Worm (Caenorhabditis elegans): ENCODE data around the gene R11G10.4.

The R11G10.4 gene

ce11 chrV:13473467-13473866 lies 33.0 kb upstream of the R11G10.4 start, which contains the start of gene T10G3.1:
TSS of gene T10G3.1 (minus strand) at chrV:13473679.
- TF ChIP-seq dmd-4 (tag; optimal IDR thresholded peaks at IDR 0.05) (no peak), nhr-129 (tag; optimal IDR thresholded peaks at IDR 0.05) (peak; percentile 62), lsy-2 (tag; optimal IDR thresholded peaks at IDR 0.05) (peak in 1 of 2 experiments; percentile 27), nhr-23 (tag; optimal IDR thresholded peaks at IDR 0.05) (no peak), mab-5 (tag; optimal IDR thresholded peaks at IDR 0.05) (peak; percentile 8)

ce11 chrV:13476350-13476749 lies 30.1 kb upstream of the R11G10.4 start, which contains the start of gene T10G3.8:
TSS of gene T10G3.8 (minus strand) at chrV:13476450.
- TF ChIP-seq gmeb-1 (tag; optimal IDR thresholded peaks at IDR 0.05) (no peak), C34F6.9 (tag; optimal IDR thresholded peaks at IDR 0.05) (no peak), unc-62 (GFP tag; optimal IDR thresholded peaks at IDR 0.05) (no peak), R02D3.7 (tag; optimal IDR thresholded peaks at IDR 0.05) (no peak), sma-9 (GFP tag; optimal IDR thresholded peaks at IDR 0.05) (no peak), sma-9 (tag; optimal IDR thresholded peaks at IDR 0.05) (no peak), dmd-4 (tag; optimal IDR thresholded peaks at IDR 0.05) (no peak), peb-1 (tag; optimal IDR thresholded peaks at IDR 0.05) (no peak), unc-39 (tag; optimal IDR thresholded peaks at IDR 0.05) (no peak), nhr-77 (tag; optimal IDR thresholded peaks at IDR 0.05) (no peak)

- TF ChIP-seq ceh-82 (tag; optimal IDR thresholded peaks at IDR 0.05) (no peak), lin-39 (tag; optimal IDR thresholded peaks at IDR 0.05) (no peak), Y55F3AM.14 (GFP tag; optimal IDR thresholded peaks at IDR 0.05) (no peak), lsy-2 (tag; optimal IDR thresholded peaks at IDR 0.05) (no peak), ZK546.5 (tag; optimal IDR thresholded peaks at IDR 0.05) (no peak), nhr-11 (tag; optimal IDR thresholded peaks at IDR 0.05) (no peak), dmd-4 (tag; optimal IDR thresholded peaks at IDR 0.05) (no peak), ama-1 (optimal IDR thresholded peaks at IDR 0.05) (no peak)
Observed at ce11 chrV:13479766-13480165, 26.7 kb upstream of the R11G10.4 start, which contains the start of gene T10G3.2. TSS of gene T10G3.2 (minus strand) at chrV:13479866.

ce11 chrV:13484339-13484738 lies 22.1 kb upstream of the R11G10.4 start, which contains the start of gene T10G3.4:
TSS of gene T10G3.4 (minus strand) at chrV:13484439.
- TF ChIP-seq alr-1 (tag; optimal IDR thresholded peaks at IDR 0.05) (no peak), nhr-237 (tag; optimal IDR thresholded peaks at IDR 0.05) (no peak), sem-4 (tag; optimal IDR thresholded peaks at IDR 0.05) (no peak), mdl-1 (tag; optimal IDR thresholded peaks at IDR 0.05) (no peak), ztf-1 (GFP tag; conservative IDR thresholded peaks at IDR 0.05) (no peak), nhr-23 (tag; optimal IDR thresholded peaks at IDR 0.05) (no peak), elt-1 (tag; optimal IDR thresholded peaks at IDR 0.05) (no peak), C34F6.9 (tag; optimal IDR thresholded peaks at IDR 0.05) (no peak), blmp-1 (tag; optimal IDR thresholded peaks at IDR 0.05; ENCODE audit: insufficient read depth) (no peak), unc-62 (GFP tag; optimal IDR thresholded peaks at IDR 0.05) (no peak), lin-13 (GFP tag; optimal IDR thresholded peaks at IDR 0.05) (no peak), nhr-25 (tag; optimal IDR thresholded peaks at IDR 0.05) (no peak), snpc-4 (tag; optimal IDR thresholded peaks at IDR 0.05) (no peak), ceh-82 (tag; optimal IDR thresholded peaks at IDR 0.05) (no peak)

- TF ChIP-seq C34F6.9 (tag; optimal IDR thresholded peaks at IDR 0.05) (no peak), lin-11 (tag; optimal IDR thresholded peaks at IDR 0.05) (no peak), nhr-10 (tag; optimal IDR thresholded peaks at IDR 0.05) (no peak), Y55F3AM.14 (GFP tag; optimal IDR thresholded peaks at IDR 0.05) (no peak), dmd-4 (tag; optimal IDR thresholded peaks at IDR 0.05) (no peak), mbf-1 (tag; optimal IDR thresholded peaks at IDR 0.05) (no peak), sma-3 (GFP tag; optimal IDR thresholded peaks at IDR 0.05) (no peak), mab-5 (tag; optimal IDR thresholded peaks at IDR 0.05) (no peak), nhr-129 (tag; optimal IDR thresholded peaks at IDR 0.05) (no peak), ZK546.5 (tag; optimal IDR thresholded peaks at IDR 0.05) (no peak), R02D3.7 (tag; optimal IDR thresholded peaks at IDR 0.05) (no peak), egl-27 (tag; optimal IDR thresholded peaks at IDR 0.05) (no peak), elt-1 (tag; optimal IDR thresholded peaks at IDR 0.05) (no peak), nhr-77 (tag; optimal IDR thresholded peaks at IDR 0.05) (no peak), nhr-25 (tag; optimal IDR thresholded peaks at IDR 0.05) (no peak), lsy-2 (tag; optimal IDR thresholded peaks at IDR 0.05) (no peak)
Observed at ce11 chrV:13485732-13486131, 20.7 kb upstream of the R11G10.4 start.

Measured in whole organism, L2 larva.